Worm (Caenorhabditis elegans): ENCODE data around the gene del-1.

- TF ChIP-seq ama-1 (optimal IDR thresholded peaks at IDR 0.05) (no peak), ama-1 (GFP tag; optimal IDR thresholded peaks at IDR 0.05) (no peak), pha-4 (tag; optimal IDR thresholded peaks at IDR 0.05) (no peak), nhr-27 (tag; optimal IDR thresholded peaks at IDR 0.05) (no peak), ceh-91 (GFP tag; IDR thresholded peaks at IDR 0.05) (no peak), snpc-4 (GFP tag; optimal IDR thresholded peaks at IDR 0.05) (no peak), snpc-4 (tag; optimal IDR thresholded peaks at IDR 0.05) (no peak), nfyb-1 (GFP tag; IDR thresholded peaks at IDR 0.05) (no peak), ZK185.1 (tag; optimal IDR thresholded peaks at IDR 0.05; ENCODE audit: poor library complexity, severe bottlenecking) (no peak), lin-54 (GFP tag; optimal IDR thresholded peaks at IDR 0.05) (no peak), B0019.2 (GFP tag; conservative IDR thresholded peaks at IDR 0.05) (no peak), lin-35 (GFP tag; optimal IDR thresholded peaks at IDR 0.05) (no peak), mcd-1 (GFP tag; IDR thresholded peaks at IDR 0.05) (no peak), F55B11.4 (tag; optimal IDR thresholded peaks at IDR 0.05; ENCODE audit: borderline replicate concordance, insufficient read depth) (no peak), cebp-1 (GFP tag; IDR thresholded peaks at IDR 0.05) (no peak), cebp-1 (tag; optimal IDR thresholded peaks at IDR 0.05) (no peak)
Measured at ce11 chrX:14234366-14234765, 33.5 kb upstream of the del-1 start, which contains the start of gene srg-36.

All from whole organism, young adult.